Worm (Caenorhabditis elegans) whole organism, early embryonic: ENCODE data around the gene best-19.

Experiments
- B0310.2 ChIP-seq: sonication (generic microtip); optimal IDR thresholded peaks from 2 replicates; lab custom pipeline; 2016; ENCODE audit warnings: mild to moderate bottlenecking, missing genetic modification characterization, missing compliant biosample characterization
- aly-1 ChIP-seq: sonication (generic microtip); optimal IDR thresholded peaks from 2 replicates; lab custom pipeline; 2016; ENCODE audit warnings: missing genetic modification characterization, missing compliant biosample characterization
- ama-1 ChIP-seq: fragments of 150-350 bp; optimal IDR thresholded peaks from 2 replicates; lab custom pipeline; 2014
- ceh-13 ChIP-seq: fragments of 200-800 bp; sonication (Bioruptor generic); optimal IDR thresholded peaks from 2 replicates; lab custom pipeline; 2018; ENCODE audit warnings: mild to moderate bottlenecking, missing genetic modification characterization, missing compliant biosample characterization
- flt-1 ChIP-seq: fragments of 200-800 bp; sonication (Bioruptor generic); IDR thresholded peaks from 2 replicates; pipeline ENCODE4 v1.3.6; 2022; ENCODE audit warnings: missing genetic modification characterization, missing compliant biosample characterization
- hmbx-1 ChIP-seq: sonication (generic microtip); optimal IDR thresholded peaks from 2 replicates; lab custom pipeline; 2016; ENCODE audit warnings: mild to moderate bottlenecking, missing genetic modification characterization, missing compliant biosample characterization
- hmg-4 ChIP-seq: fragments of 200-800 bp; sonication (Bioruptor generic); optimal IDR thresholded peaks from 2 replicates; lab custom pipeline; 2018; ENCODE audit warnings: mild to moderate bottlenecking, missing genetic modification characterization, missing compliant biosample characterization
- hnd-1 ChIP-seq: sonication (generic microtip); optimal IDR thresholded peaks from 2 replicates; lab custom pipeline; 2016; ENCODE audit warnings: missing genetic modification characterization, missing compliant biosample characterization
- pes-1 ChIP-seq: fragments of 200-800 bp; sonication (Bioruptor generic); IDR thresholded peaks from 2 replicates; pipeline ENCODE4 v1.3.6; 2022; ENCODE audit warnings: missing genetic modification reagents, missing genetic modification characterization, missing compliant biosample characterization
- scrt-1 ChIP-seq: fragments of 200-800 bp; sonication (Bioruptor generic); IDR thresholded peaks from 2 replicates; pipeline ENCODE4 v1.3.6; 2022; ENCODE audit warnings: missing genetic modification characterization, missing compliant biosample characterization
- sea-1 ChIP-seq: fragments of 200-800 bp; sonication (Bioruptor generic); conservative IDR thresholded peaks from 2 replicates; pipeline ENCODE4 v1.3.6; 2022; ENCODE audit warnings: missing genetic modification characterization, missing compliant biosample characterization
- tbx-11 ChIP-seq: fragments of 200-800 bp; sonication (Bioruptor generic); IDR thresholded peaks from 2 replicates; pipeline ENCODE4 v1.3.6; 2022; ENCODE audit warnings: missing genetic modification characterization, missing compliant biosample characterization
- tbx-37 ChIP-seq: fragments of 200-800 bp; sonication (Bioruptor generic); conservative IDR thresholded peaks from 2 replicates; pipeline ENCODE4 v1.3.6; 2022; ENCODE audit warnings: missing genetic modification reagents, missing genetic modification characterization, missing compliant biosample characterization
- tra-4 ChIP-seq: sonication (generic microtip); optimal IDR thresholded peaks from 2 replicates; lab custom pipeline; 2017; ENCODE audit warnings: missing genetic modification characterization, missing compliant biosample characterization

DNA sequence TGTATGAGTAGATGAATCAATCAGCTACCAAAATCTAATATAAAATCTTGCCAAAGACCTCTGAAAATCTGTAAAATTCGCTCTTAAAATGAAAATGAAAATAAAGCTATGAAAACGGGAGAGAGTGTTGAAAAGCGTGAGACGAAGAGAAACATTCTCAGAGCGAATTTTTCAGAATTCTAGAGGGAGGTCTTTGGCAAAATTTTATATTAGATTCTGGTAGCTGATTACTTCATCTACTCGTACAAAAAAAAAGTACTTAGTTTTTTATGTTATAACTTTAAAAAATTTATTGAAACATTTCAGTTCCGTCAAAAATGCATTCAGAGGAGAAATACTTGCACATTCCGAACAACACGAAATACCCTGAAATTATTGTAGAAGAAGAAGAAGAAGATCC is 41.3 kb downstream of the best-19 start, which contains the start of gene drl-1:
- no peak for TF ChIP-seq ama-1
- no peak for TF ChIP-seq tbx-11 (GFP tag; lab: Robert Waterston, UW)
- TF ChIP-seq scrt-1 (GFP tag; lab: Robert Waterston, UW), result no peak
- TF ChIP-seq pes-1 (GFP tag; lab: Robert Waterston, UW), result no peak
- TF ChIP-seq tra-4 (tag; lab: Kevin White, UChicago), result no peak
- no peak for TF ChIP-seq tbx-37
- TF ChIP-seq aly-1 (tag; lab: Kevin White, UChicago), result no peak
- TF ChIP-seq flt-1, result no peak
- no peak for TF ChIP-seq ceh-13 (GFP tag; lab: Kevin White, UChicago)
- TF ChIP-seq B0310.2 (tag; lab: Kevin White, UChicago), result no peak
- no peak for TF ChIP-seq hnd-1 (tag; lab: Kevin White, UChicago)
- TF ChIP-seq hmbx-1 (tag; lab: Kevin White, UChicago), result no peak
- TF ChIP-seq hmg-4 (GFP tag; lab: Kevin White, UChicago), result no peak
- TF ChIP-seq sea-1 (GFP tag; lab: Robert Waterston, UW), result no peak
